ENCODE assay signal across 1 fruit fly cellular context in the genomic region with DNA sequence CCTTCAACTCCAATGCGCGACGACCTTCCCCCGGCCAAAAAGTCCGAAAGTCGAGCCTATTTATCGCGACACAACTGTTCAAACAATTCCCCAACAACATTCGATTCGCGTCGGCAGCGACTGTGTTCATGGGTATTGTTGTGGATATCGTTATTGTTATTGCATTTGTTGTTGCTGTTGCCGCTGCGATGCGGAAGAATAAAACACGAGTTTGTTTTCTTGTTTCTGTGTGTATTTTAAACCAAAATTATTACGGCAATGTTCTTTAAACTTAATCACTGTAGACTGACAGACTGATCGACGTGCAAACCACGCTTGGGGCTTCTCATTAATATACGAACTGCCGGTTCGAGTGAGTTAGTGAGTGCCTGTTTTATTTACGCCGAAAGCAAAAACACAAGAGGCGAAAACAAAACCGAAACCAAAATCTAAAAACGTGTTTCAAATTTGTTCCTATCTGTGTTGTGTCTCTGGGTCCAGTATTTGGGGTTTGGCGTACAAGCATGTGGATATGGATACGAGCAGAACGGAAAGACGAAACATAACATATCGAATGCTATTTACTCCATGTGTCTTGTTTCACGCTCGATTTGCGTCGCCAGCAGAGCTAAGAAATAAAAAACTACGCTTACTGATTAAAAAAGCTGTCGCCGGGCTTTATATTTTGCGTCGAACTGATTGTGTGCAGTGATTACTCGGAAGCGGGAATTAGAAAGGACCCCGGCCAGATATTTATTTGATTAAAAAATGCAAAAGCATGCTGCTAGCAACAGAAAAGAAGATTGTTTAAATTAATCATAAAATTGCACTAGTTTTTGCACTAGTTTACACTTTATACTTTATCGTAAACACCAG.
A peak's percentile ranks its signal among the peaks of the same experiment; 100 is the strongest.
TF ChIP-seq lines count a peak whose summit lies in the region.

No protein-coding gene starts in this region.

TF ChIP-seq in whole organism, embryonic, 481 proteins besides CTCF, POLR2A, EP300 and RAD21 (continued from another document):
- no peak for TF ChIP-seq gcm (GFP tag; optimal IDR thresholded peaks at IDR 0.05; lab: Kevin White, UChicago)
- TF ChIP-seq Dip2 (GFP tag; IDR thresholded peaks at IDR 0.05; lab: Robert Waterston, UW), result no peak
- TF ChIP-seq CG15073 (GFP tag; optimal IDR thresholded peaks at IDR 0.05; lab: Kevin White, UChicago), result peak; percentile 94
- no peak for TF ChIP-seq Antp (GFP tag; optimal IDR thresholded peaks at IDR 0.05; lab: Kevin White, UChicago)
- TF ChIP-seq hbn (GFP tag; IDR thresholded peaks at IDR 0.05; lab: Robert Waterston, UW; ENCODE audit: partially characterized antibody), result no peak
- 0 out of 2 replicates have a peak, but pooled peaks have one; percentile 28 for TF ChIP-seq CG3847 (GFP tag; IDR thresholded peaks at IDR 0.05; lab: Robert Waterston, UW)
- TF ChIP-seq row (GFP tag; IDR thresholded peaks at IDR 0.05; lab: Robert Waterston, UW), result no peak
- TF ChIP-seq CG18619 (GFP tag; optimal IDR thresholded peaks at IDR 0.05; lab: Kevin White, UChicago), result no peak
- no peak for TF ChIP-seq Taf1 (GFP tag; IDR thresholded peaks at IDR 0.05; lab: Robert Waterston, UW)
- TF ChIP-seq Gug (GFP tag; IDR thresholded peaks at IDR 0.05; lab: Robert Waterston, UW), result no peak
- no peak for TF ChIP-seq az2 (GFP tag; optimal IDR thresholded peaks at IDR 0.05; lab: Kevin White, UChicago)
- TF ChIP-seq CG2199 (GFP tag; IDR thresholded peaks at IDR 0.05; lab: Robert Waterston, UW), result peak; percentile 72
- TF ChIP-seq dmrt11E (tag; optimal IDR thresholded peaks at IDR 0.05; lab: Kevin White, UChicago), result no peak
- TF ChIP-seq zen (tag; optimal IDR thresholded peaks at IDR 0.05; lab: Kevin White, UChicago), result no peak
- no peak for TF ChIP-seq Max (GFP tag; optimal IDR thresholded peaks at IDR 0.05; lab: Kevin White, UChicago)
- TF ChIP-seq sd (tag; optimal IDR thresholded peaks at IDR 0.05; lab: Kevin White, UChicago), result peak; percentile 37
- TF ChIP-seq CG12071 (GFP tag; optimal IDR thresholded peaks at IDR 0.05; lab: Kevin White, UChicago), result no peak
- TF ChIP-seq sna (GFP tag; IDR thresholded peaks at IDR 0.05; lab: Robert Waterston, UW; ENCODE audit: partially characterized antibody), result no peak
- TF ChIP-seq CG1233 (GFP tag; optimal IDR thresholded peaks at IDR 0.05; lab: Kevin White, UChicago), result no peak
- TF ChIP-seq schlank (tag; optimal IDR thresholded peaks at IDR 0.05; lab: Kevin White, UChicago), result no peak
- no peak for TF ChIP-seq TFAM (GFP tag; optimal IDR thresholded peaks at IDR 0.05; lab: Kevin White, UChicago)
- no peak for TF ChIP-seq CG15011 (GFP tag; optimal IDR thresholded peaks at IDR 0.05; lab: Kevin White, UChicago)
- peak; percentile 60 for TF ChIP-seq CG4360 (GFP tag; IDR thresholded peaks at IDR 0.05; lab: Robert Waterston, UW)
- TF ChIP-seq vfl (GFP tag; optimal IDR thresholded peaks at IDR 0.05; lab: Kevin White, UChicago), result no peak
- TF ChIP-seq E2f1 (GFP tag; IDR thresholded peaks at IDR 0.05; lab: Robert Waterston, UW), result no peak
- no peak for TF ChIP-seq CG10209 (GFP tag; optimal IDR thresholded peaks at IDR 0.05; lab: Kevin White, UChicago)
- no peak for TF ChIP-seq E2f2 (GFP tag; IDR thresholded peaks at IDR 0.05; lab: Robert Waterston, UW)
- no peak for TF ChIP-seq Ets65A (GFP tag; lab: Kevin White, UChicago)
- TF ChIP-seq CG6854 (GFP tag; optimal IDR thresholded peaks at IDR 0.05; lab: Kevin White, UChicago), result peak; percentile 8
- TF ChIP-seq kni (GFP tag; optimal IDR thresholded peaks at IDR 0.05; lab: Kevin White, UChicago), result no peak
- no peak for TF ChIP-seq CG10267 (tag; optimal IDR thresholded peaks at IDR 0.05; lab: Kevin White, UChicago)
- no peak for TF ChIP-seq CG11504 (tag; optimal IDR thresholded peaks at IDR 0.05; lab: Kevin White, UChicago)
- TF ChIP-seq tin (GFP tag; optimal IDR thresholded peaks at IDR 0.05; lab: Kevin White, UChicago), result no peak
- TF ChIP-seq CG8765 (GFP tag; IDR thresholded peaks at IDR 0.05; lab: Robert Waterston, UW), result no peak
- no peak for TF ChIP-seq ac (GFP tag; optimal IDR thresholded peaks at IDR 0.05; lab: Kevin White, UChicago)
- TF ChIP-seq sisA (GFP tag; IDR thresholded peaks at IDR 0.05; lab: Robert Waterston, UW), result no peak; the same call in 1 of the 2 replicates
- peak; percentile 84 for TF ChIP-seq pfk (GFP tag; optimal IDR thresholded peaks at IDR 0.05; lab: Kevin White, UChicago)
- TF ChIP-seq grau (tag; optimal IDR thresholded peaks at IDR 0.05; lab: Kevin White, UChicago), result peak; percentile 26
- TF ChIP-seq CG3838 (GFP tag; optimal IDR thresholded peaks at IDR 0.05; lab: Kevin White, UChicago), result no peak
- no peak for TF ChIP-seq ewg (GFP tag; optimal IDR thresholded peaks at IDR 0.05; lab: Kevin White, UChicago)
- no peak for TF ChIP-seq tap (tag; optimal IDR thresholded peaks at IDR 0.05; lab: Kevin White, UChicago)
- TF ChIP-seq org-1 (GFP tag; optimal IDR thresholded peaks at IDR 0.05; lab: Kevin White, UChicago), result no peak
- no peak for TF ChIP-seq unc-4 (GFP tag; IDR thresholded peaks at IDR 0.05; lab: Robert Waterston, UW; ENCODE audit: partially characterized antibody)
- TF ChIP-seq Lhr (GFP tag; optimal IDR thresholded peaks at IDR 0.05; lab: Kevin White, UChicago), result no peak
- TF ChIP-seq NK7.1 (GFP tag; optimal IDR thresholded peaks at IDR 0.05; lab: Kevin White, UChicago), result no peak
- no peak for TF ChIP-seq Usf (GFP tag; optimal IDR thresholded peaks at IDR 0.05; lab: Kevin White, UChicago)
- TF ChIP-seq Asciz (GFP tag; optimal IDR thresholded peaks at IDR 0.05; lab: Kevin White, UChicago), result no peak
- no peak for TF ChIP-seq C15 (GFP tag; IDR thresholded peaks at IDR 0.05; lab: Robert Waterston, UW)
- no peak for TF ChIP-seq vnd (GFP tag; IDR thresholded peaks at IDR 0.05; lab: Robert Waterston, UW; ENCODE audit: partially characterized antibody)
- TF ChIP-seq Med (GFP tag; lab: Kevin White, UChicago), result peak; percentile 50
- TF ChIP-seq jumu (GFP tag; optimal IDR thresholded peaks at IDR 0.05; lab: Kevin White, UChicago), result no peak
- no peak for TF ChIP-seq onecut (GFP tag; IDR thresholded peaks at IDR 0.05; lab: Robert Waterston, UW)
- TF ChIP-seq CG12769 (tag; optimal IDR thresholded peaks at IDR 0.05; lab: Kevin White, UChicago), result peak; percentile 17
- no peak for TF ChIP-seq gce (GFP tag; IDR thresholded peaks at IDR 0.05; lab: Robert Waterston, UW)
- no peak for TF ChIP-seq pho (GFP tag; optimal IDR thresholded peaks at IDR 0.05; lab: Kevin White, UChicago)
- TF ChIP-seq Lim3 (GFP tag; IDR thresholded peaks at IDR 0.05; lab: Robert Waterston, UW), result no peak
- TF ChIP-seq CG3407 (GFP tag; optimal IDR thresholded peaks at IDR 0.05; lab: Kevin White, UChicago), result no peak
- no peak for TF ChIP-seq NfI (GFP tag; optimal IDR thresholded peaks at IDR 0.05; lab: Kevin White, UChicago)
- no peak for TF ChIP-seq chn (GFP tag; optimal IDR thresholded peaks at IDR 0.05; lab: Kevin White, UChicago)
- TF ChIP-seq grn (GFP tag; optimal IDR thresholded peaks at IDR 0.05; lab: Kevin White, UChicago), result no peak
- no peak for TF ChIP-seq unpg (GFP tag; optimal IDR thresholded peaks at IDR 0.05; lab: Kevin White, UChicago)
- TF ChIP-seq Bgb (GFP tag; IDR thresholded peaks at IDR 0.05; lab: Robert Waterston, UW; ENCODE audit: partially characterized antibody), result no peak
- TF ChIP-seq seq (GFP tag; IDR thresholded peaks at IDR 0.05; lab: Robert Waterston, UW), result no peak
- TF ChIP-seq h (optimal IDR thresholded peaks at IDR 0.05; lab: Kevin White, UChicago), result no peak
- 0 out of 3 replicates have a peak, but pooled peaks have one; percentile 1 for TF ChIP-seq CG11093 (GFP tag; IDR thresholded peaks at IDR 0.05; lab: Robert Waterston, UW)
- no peak for TF ChIP-seq dimm (GFP tag; IDR thresholded peaks at IDR 0.05; lab: Robert Waterston, UW)
- no peak for TF ChIP-seq CoRest (tag; optimal IDR thresholded peaks at IDR 0.05; lab: Kevin White, UChicago)
- no peak for TF ChIP-seq Spps (tag; optimal IDR thresholded peaks at IDR 0.05; lab: Kevin White, UChicago)
- no peak for TF ChIP-seq dan (GFP tag; IDR thresholded peaks at IDR 0.05; lab: Robert Waterston, UW)
- peak; percentile 51 for TF ChIP-seq mirr (GFP tag; optimal IDR thresholded peaks at IDR 0.05; lab: Kevin White, UChicago)
- no peak for TF ChIP-seq Stat92E (GFP tag; optimal IDR thresholded peaks at IDR 0.05; lab: Kevin White, UChicago)
- no peak for TF ChIP-seq yki (optimal IDR thresholded peaks at IDR 0.05; lab: Kevin White, UChicago)
- TF ChIP-seq CG9797 (GFP tag; optimal IDR thresholded peaks at IDR 0.05; lab: Kevin White, UChicago), result no peak
- no peak for TF ChIP-seq CG31224 (GFP tag; IDR thresholded peaks at IDR 0.05; lab: Robert Waterston, UW)
- no peak for TF ChIP-seq CG14050 (GFP tag; IDR thresholded peaks at IDR 0.05; lab: Robert Waterston, UW)
- TF ChIP-seq Hsf (GFP tag; optimal IDR thresholded peaks at IDR 0.05; lab: Kevin White, UChicago), result no peak
- TF ChIP-seq eve (GFP tag; optimal IDR thresholded peaks at IDR 0.05; lab: Kevin White, UChicago), result peak in 1 of 2 experiments; percentile 9
- TF ChIP-seq ems (GFP tag; optimal IDR thresholded peaks at IDR 0.05; lab: Kevin White, UChicago), result no peak
- TF ChIP-seq CG13287 (GFP tag; IDR thresholded peaks at IDR 0.05; lab: Robert Waterston, UW; ENCODE audit: partially characterized antibody), result no peak
